Worm (Caenorhabditis elegans) whole organism, early embryonic: ENCODE results near the gene Y97E10AL.1.

Experiments used
- aly-1 ChIP-seq: sonication (generic microtip); optimal IDR thresholded peaks from 2 replicates; lab custom pipeline; 2016; ENCODE audit warnings: missing genetic modification characterization, missing compliant biosample characterization
- ama-1 ChIP-seq: fragments of 150-350 bp; optimal IDR thresholded peaks from 2 replicates; lab custom pipeline; 2014
- ceh-13 ChIP-seq: fragments of 200-800 bp; sonication (Bioruptor generic); optimal IDR thresholded peaks from 2 replicates; lab custom pipeline; 2018; ENCODE audit warnings: mild to moderate bottlenecking, missing genetic modification characterization, missing compliant biosample characterization
- ceh-36 ChIP-seq: sonication (generic microtip); optimal IDR thresholded peaks from 2 replicates; lab custom pipeline; 2016; ENCODE audit warnings: missing genetic modification characterization, inconsistent platforms, missing compliant biosample characterization
- flt-1 ChIP-seq: fragments of 200-800 bp; sonication (Bioruptor generic); IDR thresholded peaks from 2 replicates; pipeline ENCODE4 v1.3.6; 2022; ENCODE audit warnings: missing genetic modification characterization, missing compliant biosample characterization
- hmbx-1 ChIP-seq: sonication (generic microtip); optimal IDR thresholded peaks from 2 replicates; lab custom pipeline; 2016; ENCODE audit warnings: mild to moderate bottlenecking, missing genetic modification characterization, missing compliant biosample characterization
- hmg-4 ChIP-seq: fragments of 200-800 bp; sonication (Bioruptor generic); optimal IDR thresholded peaks from 2 replicates; lab custom pipeline; 2018; ENCODE audit warnings: mild to moderate bottlenecking, missing genetic modification characterization, missing compliant biosample characterization
- pes-1 ChIP-seq: fragments of 200-800 bp; sonication (Bioruptor generic); IDR thresholded peaks from 2 replicates; pipeline ENCODE4 v1.3.6; 2022; ENCODE audit warnings: missing genetic modification reagents, missing genetic modification characterization, missing compliant biosample characterization
- tbx-11 ChIP-seq: fragments of 200-800 bp; sonication (Bioruptor generic); IDR thresholded peaks from 2 replicates; pipeline ENCODE4 v1.3.6; 2022; ENCODE audit warnings: missing genetic modification characterization, missing compliant biosample characterization
- tra-4 ChIP-seq: sonication (generic microtip); optimal IDR thresholded peaks from 2 replicates; lab custom pipeline; 2017; ENCODE audit warnings: missing genetic modification characterization, missing compliant biosample characterization

DNA sequence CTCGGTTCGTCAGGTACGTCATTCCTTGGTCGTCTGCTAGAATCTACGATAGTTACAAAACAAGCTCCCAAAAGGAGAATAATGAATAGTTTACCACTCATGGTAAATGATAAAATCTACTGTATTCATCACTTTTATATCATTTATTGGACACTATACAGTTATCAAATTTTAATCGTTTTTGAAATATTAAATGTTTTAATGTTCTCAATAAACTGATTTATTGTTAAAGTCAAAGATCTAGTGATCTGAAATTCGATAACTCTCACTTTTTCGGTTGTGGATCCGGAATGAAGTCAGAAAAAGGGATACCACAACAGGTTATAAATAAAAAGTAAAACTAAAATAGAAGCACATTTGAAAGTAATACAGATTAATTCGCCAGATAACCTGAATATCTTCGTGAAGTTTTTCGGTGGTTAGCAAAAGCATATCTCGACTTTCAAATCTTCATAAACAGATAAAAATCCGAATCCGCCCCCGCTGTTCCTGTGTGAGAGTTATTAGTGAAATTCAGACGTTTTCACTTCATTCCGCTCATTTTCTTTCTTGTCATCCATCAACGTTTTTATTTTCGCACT is 27.1 kb upstream of the Y97E10AL.1 start, which contains the start of the genes clec-217 and F26D11.2:
- TF ChIP-seq tbx-11 (GFP tag; lab: Robert Waterston, UW) = no peak
- TF ChIP-seq ama-1 (lab: Kevin White, UChicago) = no peak
- no peak for TF ChIP-seq hmbx-1 (tag; lab: Kevin White, UChicago)
- TF ChIP-seq hmg-4 = no peak
- no peak for TF ChIP-seq pes-1 (GFP tag; lab: Robert Waterston, UW)
- TF ChIP-seq aly-1 = no peak
- TF ChIP-seq flt-1 (GFP tag; lab: Robert Waterston, UW) = no peak
- TF ChIP-seq ceh-36 (tag; lab: Kevin White, UChicago) = no peak
- no peak for TF ChIP-seq ceh-13 (GFP tag; lab: Kevin White, UChicago)
- no peak for TF ChIP-seq tra-4 (tag; lab: Kevin White, UChicago)
